Worm (Caenorhabditis elegans) whole organism, young adult: Measurements from ENCODE around the gene glb-14.

ENCODE experiments used
- B0261.1 ChIP-seq: sonication (generic microtip); optimal IDR thresholded peaks from 2 replicates; lab custom pipeline; 2016; ENCODE audit warnings: mild to moderate bottlenecking, missing genetic modification characterization, moderate library complexity, missing compliant biosample characterization
- F33H1.4 ChIP-seq: fragments of 200-800 bp; sonication (Bioruptor generic); IDR thresholded peaks from 2 replicates; pipeline ENCODE4 v1.3.6; 2022; ENCODE audit warnings: missing genetic modification reagents, missing genetic modification characterization, missing compliant biosample characterization
- F37B4.10 ChIP-seq: fragments of 200-800 bp; sonication (Bioruptor generic); IDR thresholded peaks from 2 replicates; pipeline ENCODE4 v1.3.6; 2022; ENCODE audit warnings: missing genetic modification characterization, missing compliant biosample characterization
- F49E8.2 ChIP-seq: sonication (generic microtip); optimal IDR thresholded peaks from 3 replicates; lab custom pipeline; 2017; ENCODE audit warnings: missing genetic modification characterization, mild to moderate bottlenecking, missing compliant biosample characterization, antibody characterized with exemption, moderate library complexity; ENCODE audit not compliant: insufficient read depth
- F52B5.7 ChIP-seq: sonication (generic microtip); optimal IDR thresholded peaks from 2 replicates; lab custom pipeline; 2016; ENCODE audit warnings: mild to moderate bottlenecking, missing genetic modification characterization, missing compliant biosample characterization
- T26A5.8 ChIP-seq: sonication (generic microtip); optimal IDR thresholded peaks from 2 replicates; lab custom pipeline; 2016; ENCODE audit warnings: missing genetic modification characterization, missing compliant biosample characterization
- Y67H2A.10 ChIP-seq: fragments of 200-800 bp; sonication (Bioruptor generic); conservative IDR thresholded peaks from 2 replicates; pipeline ENCODE4 v1.3.6; 2022; ENCODE audit warnings: missing genetic modification reagents, missing genetic modification characterization, missing compliant biosample characterization
- Y79H2A.3 ChIP-seq: fragments of 200-800 bp; sonication (Bioruptor generic); conservative IDR thresholded peaks from 2 replicates; pipeline ENCODE4 v1.3.6; 2022; ENCODE audit warnings: missing genetic modification reagents, missing genetic modification characterization, missing compliant biosample characterization
- attf-3 ChIP-seq: fragments of 200-800 bp; sonication (Bioruptor generic); conservative IDR thresholded peaks from 2 replicates; pipeline ENCODE4 v1.3.6; 2022; ENCODE audit warnings: missing genetic modification reagents, missing genetic modification characterization, missing compliant biosample characterization
- attf-5 ChIP-seq: fragments of 200-800 bp; sonication (Bioruptor generic); optimal IDR thresholded peaks from 2 replicates; lab custom pipeline; 2018; ENCODE audit warnings: mild to moderate bottlenecking, missing genetic modification characterization, missing compliant biosample characterization
- attf-6 ChIP-seq: fragments of 200-800 bp; sonication (Bioruptor generic); IDR thresholded peaks from 2 replicates; pipeline ENCODE4 v1.3.6; 2022; ENCODE audit warnings: missing genetic modification reagents, missing genetic modification characterization, missing compliant biosample characterization
- bed-1 ChIP-seq: fragments of 200-800 bp; sonication (Bioruptor generic); IDR thresholded peaks from 2 replicates; pipeline ENCODE4 v1.3.6; 2022; ENCODE audit warnings: missing genetic modification reagents, missing genetic modification characterization, missing compliant biosample characterization
- bed-2 ChIP-seq: fragments of 200-800 bp; sonication (Bioruptor generic); IDR thresholded peaks from 2 replicates; pipeline ENCODE4 v1.3.6; 2022; ENCODE audit warnings: missing genetic modification reagents, missing genetic modification characterization, missing compliant biosample characterization
- cebp-1 ChIP-seq, 2 experiments: fragments of 200-800 bp in 1 of 2; sonication (Bioruptor generic) in 1 of 2; sonication (generic microtip) in 1 of 2; IDR thresholded peaks in 1 of 2; optimal IDR thresholded peaks in 1 of 2; 2 replicates each; pipeline versions ENCODE4 v1.3.6 to Lab custom; 2017 to 2022; ENCODE audit warnings: missing compliant biosample characterization in 2 of 2, missing genetic modification characterization in 2 of 2, mild to moderate bottlenecking in 1 of 2, missing genetic modification reagents in 1 of 2, moderate library complexity in 1 of 2
- cebp-2 ChIP-seq: fragments of 200-800 bp; sonication (Bioruptor generic); IDR thresholded peaks from 2 replicates; pipeline ENCODE4 v1.3.6; 2022; ENCODE audit warnings: missing genetic modification characterization, missing compliant biosample characterization
- ceh-27 ChIP-seq: fragments of 200-800 bp; sonication (Bioruptor generic); optimal IDR thresholded peaks from 2 replicates; lab custom pipeline; 2018; ENCODE audit warnings: mild to moderate bottlenecking, missing genetic modification characterization, moderate library complexity, missing compliant biosample characterization
- ceh-40 ChIP-seq: fragments of 200-800 bp; sonication (Bioruptor generic); IDR thresholded peaks from 2 replicates; pipeline ENCODE4 v1.3.6; 2022; ENCODE audit warnings: missing genetic modification characterization, missing compliant biosample characterization
- ceh-91 ChIP-seq: fragments of 200-800 bp; sonication (Bioruptor generic); IDR thresholded peaks from 2 replicates; pipeline ENCODE4 v1.3.6; 2022; ENCODE audit warnings: missing genetic modification reagents, missing genetic modification characterization, missing compliant biosample characterization
- dox-1 ChIP-seq: fragments of 200-800 bp; sonication (Bioruptor generic); IDR thresholded peaks from 2 replicates; pipeline ENCODE4 v1.3.6; 2022; ENCODE audit warnings: missing genetic modification reagents, missing genetic modification characterization, missing compliant biosample characterization
- dpff-1 ChIP-seq: sonication (generic microtip); optimal IDR thresholded peaks from 2 replicates; lab custom pipeline; 2017; ENCODE audit warnings: mild to moderate bottlenecking, missing genetic modification characterization, missing compliant biosample characterization
- egl-18 ChIP-seq: fragments of 200-800 bp; sonication (Bioruptor generic); IDR thresholded peaks from 2 replicates; pipeline ENCODE4 v1.3.6; 2022; ENCODE audit warnings: missing genetic modification reagents, missing genetic modification characterization, missing compliant biosample characterization
- egl-44 ChIP-seq: fragments of 200-800 bp; sonication (Bioruptor generic); IDR thresholded peaks from 2 replicates; pipeline ENCODE4 v1.3.6; 2022; ENCODE audit warnings: missing genetic modification reagents, missing genetic modification characterization, missing compliant biosample characterization
- egrh-3 ChIP-seq: fragments of 200-800 bp; sonication (Bioruptor generic); IDR thresholded peaks from 2 replicates; pipeline ENCODE4 v1.3.6; 2022; ENCODE audit warnings: missing genetic modification reagents, missing genetic modification characterization, missing compliant biosample characterization
- ekl-4 ChIP-seq: fragments of 200-800 bp; sonication (Bioruptor generic); IDR thresholded peaks from 2 replicates; pipeline ENCODE4 v1.3.6; 2022; ENCODE audit warnings: missing genetic modification reagents, missing genetic modification characterization, missing compliant biosample characterization
- ets-4 ChIP-seq: fragments of 200-800 bp; sonication (Bioruptor generic); optimal IDR thresholded peaks from 2 replicates; lab custom pipeline; 2018; ENCODE audit warnings: mild to moderate bottlenecking, missing genetic modification characterization, missing compliant biosample characterization
- him-1 ChIP-seq: sonication (generic microtip); optimal IDR thresholded peaks from 2 replicates; lab custom pipeline; 2016; ENCODE audit warnings: missing genotype, missing genetic modification reagents, missing genetic modification characterization, missing compliant biosample characterization
- hlh-12 ChIP-seq: sonication (generic microtip); optimal IDR thresholded peaks from 2 replicates; lab custom pipeline; 2016; ENCODE audit warnings: missing genetic modification characterization, missing compliant biosample characterization
- hlh-26 ChIP-seq: fragments of 200-800 bp; sonication (Bioruptor generic); conservative IDR thresholded peaks from 2 replicates; pipeline ENCODE4 v1.3.6; 2022; ENCODE audit warnings: missing genetic modification reagents, missing genetic modification characterization, missing compliant biosample characterization
- hmg-20 ChIP-seq: fragments of 200-800 bp; sonication (Bioruptor generic); IDR thresholded peaks from 2 replicates; pipeline ENCODE4 v1.3.6; 2022; ENCODE audit warnings: missing genetic modification reagents, missing genetic modification characterization, missing compliant biosample characterization
- lin-26 ChIP-seq: fragments of 200-800 bp; sonication (Bioruptor generic); IDR thresholded peaks from 2 replicates; pipeline ENCODE4 v1.3.6; 2022; ENCODE audit warnings: missing genetic modification reagents, missing genetic modification characterization, missing compliant biosample characterization
- lin-40 ChIP-seq: sonication (generic microtip); optimal IDR thresholded peaks from 2 replicates; lab custom pipeline; 2016; ENCODE audit warnings: missing genetic modification characterization, mild to moderate bottlenecking, missing compliant biosample characterization, missing genotype, missing genetic modification reagents
- madf-10 ChIP-seq: sonication (generic microtip); optimal IDR thresholded peaks from 2 replicates; lab custom pipeline; 2016; ENCODE audit warnings: mild to moderate bottlenecking, missing genetic modification characterization, missing compliant biosample characterization
- madf-3 ChIP-seq: fragments of 200-800 bp; sonication (Bioruptor generic); IDR thresholded peaks from 2 replicates; pipeline ENCODE4 v1.3.6; 2022; ENCODE audit warnings: missing genetic modification reagents, missing genetic modification characterization, missing compliant biosample characterization
- madf-8 ChIP-seq: fragments of 200-800 bp; sonication (Bioruptor generic); conservative IDR thresholded peaks from 2 replicates; pipeline ENCODE4 v1.3.6; 2022; ENCODE audit warnings: missing genetic modification reagents, missing genetic modification characterization, missing compliant biosample characterization
- mcd-1 ChIP-seq: fragments of 200-800 bp; sonication (Bioruptor generic); IDR thresholded peaks from 2 replicates; pipeline ENCODE4 v1.3.6; 2022; ENCODE audit warnings: missing genetic modification reagents, missing genetic modification characterization, missing compliant biosample characterization
- mes-4 ChIP-seq: sonication (generic microtip); optimal IDR thresholded peaks from 2 replicates; lab custom pipeline; 2016; ENCODE audit warnings: missing genotype, missing genetic modification characterization, missing compliant biosample characterization
- nfya-2 ChIP-seq: fragments of 200-800 bp; sonication (Bioruptor generic); IDR thresholded peaks from 2 replicates; pipeline ENCODE4 v1.3.6; 2022; ENCODE audit warnings: missing genetic modification reagents, missing genetic modification characterization, missing compliant biosample characterization
- nhr-80 ChIP-seq: sonication (generic microtip); optimal IDR thresholded peaks from 2 replicates; lab custom pipeline; 2016; ENCODE audit warnings: missing genetic modification characterization, missing compliant biosample characterization
- rec-8 ChIP-seq, 2 experiments: sonication (generic microtip); optimal IDR thresholded peaks; 2 replicates each; lab custom pipeline; 2016; ENCODE audit warnings: mild to moderate bottlenecking in 2 of 2, missing genetic modification characterization in 2 of 2, missing genetic modification reagents in 2 of 2, missing genotype in 2 of 2, missing biosample characterization in 1 of 2, missing compliant biosample characterization in 1 of 2, moderate library complexity in 1 of 2
- snpc-4 ChIP-seq, 5 experiments: fragments of 150-350 bp in 1 of 5; sonication (generic microtip) in 4 of 5; optimal IDR thresholded peaks; 2 replicates each; lab custom pipeline; 2014 to 2018; ENCODE audit warnings: missing genetic modification characterization in 5 of 5, missing biosample characterization in 3 of 5, antibody characterized with exemption in 2 of 5, mild to moderate bottlenecking in 2 of 5, missing compliant biosample characterization in 2 of 5, missing genotype in 2 of 5, moderate library complexity in 2 of 5, missing genetic modification reagents in 1 of 5
- somi-1 ChIP-seq: fragments of 200-800 bp; sonication (Bioruptor generic); optimal IDR thresholded peaks from 2 replicates; lab custom pipeline; 2018; ENCODE audit warnings: mild to moderate bottlenecking, missing genetic modification characterization, missing compliant biosample characterization
- tbx-9 ChIP-seq: sonication (generic microtip); optimal IDR thresholded peaks from 2 replicates; lab custom pipeline; 2016; ENCODE audit warnings: borderline replicate concordance, missing genetic modification characterization, inconsistent platforms, missing compliant biosample characterization
- unc-130 ChIP-seq: sonication (generic microtip); optimal IDR thresholded peaks from 2 replicates; lab custom pipeline; 2016; ENCODE audit warnings: missing genetic modification reagents, missing genetic modification characterization, missing compliant biosample characterization
- zim-3 ChIP-seq: sonication (generic microtip); optimal IDR thresholded peaks from 2 replicates; lab custom pipeline; 2017; ENCODE audit warnings: mild to moderate bottlenecking, missing genetic modification characterization, moderate library complexity, missing compliant biosample characterization
- ztf-18 ChIP-seq: sonication (generic microtip); optimal IDR thresholded peaks from 2 replicates; lab custom pipeline; 2016; ENCODE audit warnings: missing genotype, mild to moderate bottlenecking, missing genetic modification characterization, missing compliant biosample characterization
- ztf-22 ChIP-seq: fragments of 200-800 bp; sonication (Bioruptor generic); optimal IDR thresholded peaks from 2 replicates; lab custom pipeline; 2018; ENCODE audit warnings: mild to moderate bottlenecking, missing genetic modification characterization, moderate library complexity, missing compliant biosample characterization
- ztf-6 ChIP-seq: fragments of 200-800 bp; sonication (Bioruptor generic); IDR thresholded peaks from 2 replicates; pipeline ENCODE4 v1.3.6; 2022; ENCODE audit warnings: missing genetic modification reagents, missing genetic modification characterization, missing compliant biosample characterization

Gene glb-14

ce11 chrV:15553869-15554268, 9.1 kb upstream of the glb-14 start (continued):
- TF ChIP-seq ets-4 (no peak), attf-5 (GFP tag; lab: Kevin White, UChicago) (no peak), tbx-9 (no peak), madf-8 (GFP tag; lab: Robert Waterston, UW) (no peak), cebp-2 (GFP tag; lab: Robert Waterston, UW) (no peak), madf-3 (GFP tag; lab: Robert Waterston, UW) (no peak), ceh-91 (GFP tag; lab: Robert Waterston, UW) (no peak), mcd-1 (peak; percentile 29; the same call in 1 of the 2 replicates), F52B5.7 (tag; lab: Kevin White, UChicago) (no peak), Y67H2A.10 (GFP tag; lab: Robert Waterston, UW) (no peak), T26A5.8 (tag; lab: Kevin White, UChicago) (no peak), egrh-3 (GFP tag; lab: Robert Waterston, UW) (no peak), dox-1 (GFP tag; lab: Robert Waterston, UW) (peak; percentile 54), ztf-22 (GFP tag; lab: Kevin White, UChicago) (no peak), lin-40 (tag; lab: Kevin White, UChicago) (no peak), snpc-4 (GFP tag; optimal IDR thresholded peaks at IDR 0.05; lab: Kevin White, UChicago) (no peak), snpc-4 (tag; optimal IDR thresholded peaks at IDR 0.05; lab: Kevin White, UChicago) (peak in 2 of 4 experiments; percentile 20 to 57), unc-130 (GFP tag; lab: Kevin White, UChicago) (no peak), ekl-4 (GFP tag; lab: Robert Waterston, UW) (no peak), Y79H2A.3 (GFP tag; lab: Robert Waterston, UW) (no peak), F37B4.10 (no peak), ceh-40 (no peak), attf-6 (GFP tag; lab: Robert Waterston, UW) (no peak), F33H1.4 (GFP tag; lab: Robert Waterston, UW) (0 out of 2 replicates have a peak, but pooled peaks have one; percentile 17), rec-8 (tag; optimal IDR thresholded peaks at IDR 0.05; lab: Kevin White, UChicago) (no peak), dpff-1 (no peak), ztf-18 (peak; percentile 24), ceh-27 (GFP tag; lab: Kevin White, UChicago) (no peak)

- TF ChIP-seq egl-18 (GFP tag; lab: Robert Waterston, UW) (no peak), bed-1 (GFP tag; lab: Robert Waterston, UW) (no peak), attf-3 (peak; percentile 63), F49E8.2 (tag; lab: Kevin White, UChicago) (peak; percentile 19), ztf-6 (GFP tag; lab: Robert Waterston, UW) (0 out of 2 replicates have a peak, but pooled peaks have one; percentile 71), egl-44 (GFP tag; lab: Robert Waterston, UW) (peak; percentile 75; the same call in 1 of the 2 replicates), bed-2 (GFP tag; lab: Robert Waterston, UW) (no peak), hmg-20 (GFP tag; lab: Robert Waterston, UW) (0 out of 2 replicates have a peak, but pooled peaks have one; percentile 6), mes-4 (tag; lab: Kevin White, UChicago) (peak; percentile 32), nfya-2 (GFP tag; lab: Robert Waterston, UW) (no peak), ztf-18 (peak; percentile 57), nhr-80 (tag; lab: Kevin White, UChicago) (peak; percentile 9), cebp-1 (GFP tag; IDR thresholded peaks at IDR 0.05; lab: Robert Waterston, UW) (0 out of 2 replicates have a peak, but pooled peaks have one; percentile 20), cebp-1 (tag; optimal IDR thresholded peaks at IDR 0.05; lab: Kevin White, UChicago) (peak; percentile 62), B0261.1 (tag; lab: Kevin White, UChicago) (peak; percentile 92), madf-10 (tag; lab: Kevin White, UChicago) (peak; percentile 62), ztf-22 (GFP tag; lab: Kevin White, UChicago) (peak; percentile 36), hlh-26 (GFP tag; lab: Robert Waterston, UW) (no peak), somi-1 (GFP tag; lab: Kevin White, UChicago) (no peak), cebp-2 (GFP tag; lab: Robert Waterston, UW) (0 out of 2 replicates have a peak, but pooled peaks have one; percentile 74), him-1 (peak; percentile 71), lin-26 (GFP tag; lab: Robert Waterston, UW) (peak; percentile 91), hlh-12 (tag; lab: Kevin White, UChicago) (no peak), zim-3 (peak; percentile 72)
Observed at ce11 chrV:15551642-15552041, 6.8 kb upstream of the glb-14 start.
